Worm (Caenorhabditis elegans) whole organism, young adult: Measurements from ENCODE around the gene F16B12.1.

ENCODE experiments used
- B0261.1 ChIP-seq: sonication (generic microtip); optimal IDR thresholded peaks from 2 replicates; lab custom pipeline; 2016; ENCODE audit warnings: mild to moderate bottlenecking, missing genetic modification characterization, moderate library complexity, missing compliant biosample characterization
- F22D6.2 ChIP-seq: sonication (generic microtip); optimal IDR thresholded peaks from 2 replicates; lab custom pipeline; 2016; ENCODE audit warnings: mild to moderate bottlenecking, missing genetic modification characterization, missing compliant biosample characterization
- F33H1.4 ChIP-seq: fragments of 200-800 bp; sonication (Bioruptor generic); IDR thresholded peaks from 2 replicates; pipeline ENCODE4 v1.3.6; 2022; ENCODE audit warnings: missing genetic modification reagents, missing genetic modification characterization, missing compliant biosample characterization
- F57A8.1 ChIP-seq: fragments of 200-800 bp; sonication (Bioruptor generic); optimal IDR thresholded peaks from 2 replicates; lab custom pipeline; 2018; ENCODE audit warnings: mild to moderate bottlenecking, missing genetic modification characterization, moderate library complexity, missing compliant biosample characterization
- F57C9.4 ChIP-seq: sonication (generic microtip); optimal IDR thresholded peaks from 2 replicates; lab custom pipeline; 2017; ENCODE audit warnings: mild to moderate bottlenecking, missing genetic modification characterization, missing compliant biosample characterization
- K11D2.4 ChIP-seq: fragments of 200-800 bp; sonication (Bioruptor generic); IDR thresholded peaks from 2 replicates; pipeline ENCODE4 v1.3.6; 2022; ENCODE audit warnings: missing genetic modification reagents, missing genetic modification characterization, missing compliant biosample characterization
- K12H6.12 ChIP-seq: fragments of 200-800 bp; sonication (Bioruptor generic); optimal IDR thresholded peaks from 2 replicates; lab custom pipeline; 2018; ENCODE audit warnings: mild to moderate bottlenecking, missing genetic modification characterization, missing compliant biosample characterization
- Y53G8AR.9 ChIP-seq: fragments of 200-800 bp; sonication (Bioruptor generic); conservative IDR thresholded peaks from 2 replicates; pipeline ENCODE4 v1.3.6; 2022; ENCODE audit warnings: missing genetic modification reagents, missing genetic modification characterization, missing compliant biosample characterization
- Y56A3A.18 ChIP-seq: fragments of 200-800 bp; sonication (Bioruptor generic); IDR thresholded peaks from 2 replicates; pipeline ENCODE4 v1.3.6; 2022; ENCODE audit warnings: missing genetic modification reagents, missing genetic modification characterization, missing compliant biosample characterization
- Y67H2A.10 ChIP-seq: fragments of 200-800 bp; sonication (Bioruptor generic); conservative IDR thresholded peaks from 2 replicates; pipeline ENCODE4 v1.3.6; 2022; ENCODE audit warnings: missing genetic modification reagents, missing genetic modification characterization, missing compliant biosample characterization
- ZK185.1 ChIP-seq: sonication (generic microtip); optimal IDR thresholded peaks from 2 replicates; lab custom pipeline; 2016; ENCODE audit warnings: mild to moderate bottlenecking, missing genetic modification characterization, missing compliant biosample characterization; ENCODE audit not compliant: poor library complexity, severe bottlenecking
- atf-7 ChIP-seq: sonication (generic microtip); optimal IDR thresholded peaks from 2 replicates; lab custom pipeline; 2017; ENCODE audit warnings: mild to moderate bottlenecking, missing genetic modification characterization, missing compliant biosample characterization
- athp-1 ChIP-seq: sonication (generic microtip); optimal IDR thresholded peaks from 2 replicates; lab custom pipeline; 2017; ENCODE audit warnings: mild to moderate bottlenecking, missing genetic modification characterization, missing compliant biosample characterization
- attf-3 ChIP-seq: fragments of 200-800 bp; sonication (Bioruptor generic); conservative IDR thresholded peaks from 2 replicates; pipeline ENCODE4 v1.3.6; 2022; ENCODE audit warnings: missing genetic modification reagents, missing genetic modification characterization, missing compliant biosample characterization
- attf-5 ChIP-seq: fragments of 200-800 bp; sonication (Bioruptor generic); optimal IDR thresholded peaks from 2 replicates; lab custom pipeline; 2018; ENCODE audit warnings: mild to moderate bottlenecking, missing genetic modification characterization, missing compliant biosample characterization
- bed-2 ChIP-seq: fragments of 200-800 bp; sonication (Bioruptor generic); IDR thresholded peaks from 2 replicates; pipeline ENCODE4 v1.3.6; 2022; ENCODE audit warnings: missing genetic modification reagents, missing genetic modification characterization, missing compliant biosample characterization
- ccch-3 ChIP-seq: fragments of 200-800 bp; sonication (Bioruptor generic); optimal IDR thresholded peaks from 2 replicates; lab custom pipeline; 2018; ENCODE audit warnings: mild to moderate bottlenecking, missing genetic modification characterization, missing compliant biosample characterization
- cebp-1 ChIP-seq, 2 experiments: fragments of 200-800 bp in 1 of 2; sonication (Bioruptor generic) in 1 of 2; sonication (generic microtip) in 1 of 2; IDR thresholded peaks in 1 of 2; optimal IDR thresholded peaks in 1 of 2; 2 replicates each; pipeline versions ENCODE4 v1.3.6 to Lab custom; 2017 to 2022; ENCODE audit warnings: missing compliant biosample characterization in 2 of 2, missing genetic modification characterization in 2 of 2, mild to moderate bottlenecking in 1 of 2, missing genetic modification reagents in 1 of 2, moderate library complexity in 1 of 2
- ceh-58 ChIP-seq: fragments of 200-800 bp; sonication (Bioruptor generic); IDR thresholded peaks from 2 replicates; pipeline ENCODE4 v1.3.6; 2022; ENCODE audit warnings: missing genetic modification characterization, missing compliant biosample characterization
- ceh-91 ChIP-seq: fragments of 200-800 bp; sonication (Bioruptor generic); IDR thresholded peaks from 2 replicates; pipeline ENCODE4 v1.3.6; 2022; ENCODE audit warnings: missing genetic modification reagents, missing genetic modification characterization, missing compliant biosample characterization
- efl-1 ChIP-seq: fragments of 150-350 bp; optimal IDR thresholded peaks from 2 replicates; lab custom pipeline; 2014; ENCODE audit warnings: missing biosample characterization, missing genetic modification reagents, missing genetic modification characterization
- egl-44 ChIP-seq: fragments of 200-800 bp; sonication (Bioruptor generic); IDR thresholded peaks from 2 replicates; pipeline ENCODE4 v1.3.6; 2022; ENCODE audit warnings: missing genetic modification reagents, missing genetic modification characterization, missing compliant biosample characterization
- egrh-3 ChIP-seq: fragments of 200-800 bp; sonication (Bioruptor generic); IDR thresholded peaks from 2 replicates; pipeline ENCODE4 v1.3.6; 2022; ENCODE audit warnings: missing genetic modification reagents, missing genetic modification characterization, missing compliant biosample characterization
- ekl-4 ChIP-seq: fragments of 200-800 bp; sonication (Bioruptor generic); IDR thresholded peaks from 2 replicates; pipeline ENCODE4 v1.3.6; 2022; ENCODE audit warnings: missing genetic modification reagents, missing genetic modification characterization, missing compliant biosample characterization
- ets-4 ChIP-seq: fragments of 200-800 bp; sonication (Bioruptor generic); optimal IDR thresholded peaks from 2 replicates; lab custom pipeline; 2018; ENCODE audit warnings: mild to moderate bottlenecking, missing genetic modification characterization, missing compliant biosample characterization
- fkh-3 ChIP-seq: sonication (generic microtip); optimal IDR thresholded peaks from 2 replicates; lab custom pipeline; 2016; ENCODE audit warnings: mild to moderate bottlenecking, missing genetic modification characterization, missing compliant biosample characterization
- gei-17 ChIP-seq: fragments of 200-800 bp; sonication (Bioruptor generic); optimal IDR thresholded peaks from 2 replicates; lab custom pipeline; 2018; ENCODE audit warnings: mild to moderate bottlenecking, missing genetic modification characterization, missing compliant biosample characterization
- hlh-12 ChIP-seq: sonication (generic microtip); optimal IDR thresholded peaks from 2 replicates; lab custom pipeline; 2016; ENCODE audit warnings: missing genetic modification characterization, missing compliant biosample characterization
- hmg-20 ChIP-seq: fragments of 200-800 bp; sonication (Bioruptor generic); IDR thresholded peaks from 2 replicates; pipeline ENCODE4 v1.3.6; 2022; ENCODE audit warnings: missing genetic modification reagents, missing genetic modification characterization, missing compliant biosample characterization
- hsf-1 ChIP-seq: fragments of 200-800 bp; sonication (Bioruptor generic); IDR thresholded peaks from 2 replicates; pipeline ENCODE4 v1.3.6; 2022; ENCODE audit warnings: missing genetic modification reagents, missing genetic modification characterization, missing compliant biosample characterization
- let-526 ChIP-seq: fragments of 200-800 bp; sonication (Bioruptor generic); IDR thresholded peaks from 2 replicates; pipeline ENCODE4 v1.3.6; 2022; ENCODE audit warnings: missing genetic modification reagents, missing genetic modification characterization, missing compliant biosample characterization
- lin-26 ChIP-seq: fragments of 200-800 bp; sonication (Bioruptor generic); IDR thresholded peaks from 2 replicates; pipeline ENCODE4 v1.3.6; 2022; ENCODE audit warnings: missing genetic modification reagents, missing genetic modification characterization, missing compliant biosample characterization
- madf-10 ChIP-seq: sonication (generic microtip); optimal IDR thresholded peaks from 2 replicates; lab custom pipeline; 2016; ENCODE audit warnings: mild to moderate bottlenecking, missing genetic modification characterization, missing compliant biosample characterization
- madf-8 ChIP-seq: fragments of 200-800 bp; sonication (Bioruptor generic); conservative IDR thresholded peaks from 2 replicates; pipeline ENCODE4 v1.3.6; 2022; ENCODE audit warnings: missing genetic modification reagents, missing genetic modification characterization, missing compliant biosample characterization
- mel-28 ChIP-seq: sonication (generic microtip); optimal IDR thresholded peaks from 2 replicates; lab custom pipeline; 2016; ENCODE audit warnings: borderline replicate concordance, mild to moderate bottlenecking, missing genetic modification characterization, missing compliant biosample characterization
- mes-4 ChIP-seq: sonication (generic microtip); optimal IDR thresholded peaks from 2 replicates; lab custom pipeline; 2016; ENCODE audit warnings: missing genotype, missing genetic modification characterization, missing compliant biosample characterization
- mxl-1 ChIP-seq: sonication (generic microtip); optimal IDR thresholded peaks from 2 replicates; lab custom pipeline; 2016; ENCODE audit warnings: missing genetic modification characterization, missing compliant biosample characterization
- nhr-120 ChIP-seq: fragments of 200-800 bp; sonication (Bioruptor generic); IDR thresholded peaks from 2 replicates; pipeline ENCODE4 v1.3.6; 2022; ENCODE audit warnings: missing genetic modification characterization, missing compliant biosample characterization
- nhr-90 ChIP-seq: sonication (generic microtip); optimal IDR thresholded peaks from 2 replicates; lab custom pipeline; 2016; ENCODE audit warnings: missing genotype, mild to moderate bottlenecking, missing genetic modification characterization, missing compliant biosample characterization
- rec-8 ChIP-seq, 2 experiments: sonication (generic microtip); optimal IDR thresholded peaks; 2 replicates each; lab custom pipeline; 2016; ENCODE audit warnings: mild to moderate bottlenecking in 2 of 2, missing genetic modification characterization in 2 of 2, missing genetic modification reagents in 2 of 2, missing genotype in 2 of 2, missing biosample characterization in 1 of 2, missing compliant biosample characterization in 1 of 2, moderate library complexity in 1 of 2
- rpc-1 ChIP-seq, 2 experiments: fragments of 150-350 bp in 1 of 2; sonication (generic microtip) in 1 of 2; optimal IDR thresholded peaks; 2 replicates each; lab custom pipeline; 2014 to 2018; ENCODE audit warnings: missing biosample characterization in 1 of 2, missing genetic modification characterization in 1 of 2, missing genetic modification reagents in 1 of 2, missing genotype in 1 of 2
- snpc-1.3 ChIP-seq: sonication (generic microtip); optimal IDR thresholded peaks from 2 replicates; lab custom pipeline; 2017; ENCODE audit warnings: missing genetic modification characterization, mild to moderate bottlenecking, missing compliant biosample characterization, antibody characterized with exemption, moderate library complexity, missing genotype, missing genetic modification reagents; ENCODE audit not compliant: insufficient read depth
- tbp1 ChIP-seq: fragments of 200-800 bp; sonication (Bioruptor generic); optimal IDR thresholded peaks from 2 replicates; lab custom pipeline; 2018; ENCODE audit warnings: mild to moderate bottlenecking, missing genetic modification characterization, missing compliant biosample characterization
- unc-130 ChIP-seq: sonication (generic microtip); optimal IDR thresholded peaks from 2 replicates; lab custom pipeline; 2016; ENCODE audit warnings: missing genetic modification reagents, missing genetic modification characterization, missing compliant biosample characterization
- xnd-1 ChIP-seq: sonication (generic microtip); optimal IDR thresholded peaks from 2 replicates; lab custom pipeline; 2016; ENCODE audit warnings: missing genotype, missing genetic modification reagents, missing genetic modification characterization, missing compliant biosample characterization
- zfh-2 ChIP-seq: fragments of 200-800 bp; sonication (Bioruptor generic); conservative IDR thresholded peaks from 2 replicates; pipeline ENCODE4 v1.3.6; 2022; ENCODE audit warnings: missing genetic modification reagents, missing genetic modification characterization, missing compliant biosample characterization
- ztf-22 ChIP-seq: fragments of 200-800 bp; sonication (Bioruptor generic); optimal IDR thresholded peaks from 2 replicates; lab custom pipeline; 2018; ENCODE audit warnings: mild to moderate bottlenecking, missing genetic modification characterization, moderate library complexity, missing compliant biosample characterization
- ztf-28 ChIP-seq: fragments of 200-800 bp; sonication (Bioruptor generic); IDR thresholded peaks from 2 replicates; pipeline ENCODE4 v1.3.6; 2022; ENCODE audit warnings: missing genetic modification reagents, missing genetic modification characterization, missing compliant biosample characterization

F16B12.1 gene

DNA sequence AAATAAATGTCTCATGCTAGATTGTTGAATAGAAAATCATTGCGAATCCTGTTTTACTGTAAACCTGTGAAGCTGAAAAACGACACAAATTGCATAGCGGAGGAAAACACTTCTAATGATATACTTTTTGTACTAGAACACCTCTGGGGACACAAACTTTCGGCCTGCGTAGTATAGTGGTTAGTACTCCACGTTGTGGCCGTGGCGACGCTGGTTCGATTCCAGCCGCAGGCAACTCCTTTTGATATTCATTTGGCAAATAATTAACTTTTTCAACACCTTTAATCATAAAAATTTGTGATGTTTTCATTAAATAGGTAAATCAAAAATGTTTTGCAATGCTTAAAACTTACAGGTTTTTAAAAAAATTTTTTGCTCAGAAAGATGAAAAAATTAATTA lies 49.6 kb downstream of the F16B12.1 start (continued):
- no peak for TF ChIP-seq mel-28 (tag; lab: Kevin White, UChicago)
- TF ChIP-seq hmg-20 (GFP tag; lab: Robert Waterston, UW) = 0 out of 2 replicates have a peak, but pooled peaks have one; percentile 12
- peak in 1 of 2 experiments; percentile 0 for TF ChIP-seq rec-8 (tag; optimal IDR thresholded peaks at IDR 0.05; lab: Kevin White, UChicago)
- no peak for TF ChIP-seq ztf-22 (GFP tag; lab: Kevin White, UChicago)
- no peak for TF ChIP-seq efl-1
- no peak for TF ChIP-seq K12H6.12 (tag; lab: Kevin White, UChicago)
- peak; percentile 69 for TF ChIP-seq B0261.1 (tag; lab: Kevin White, UChicago)
- TF ChIP-seq ceh-91 = no peak
- TF ChIP-seq mes-4 (tag; lab: Kevin White, UChicago) = no peak
- TF ChIP-seq ceh-58 = no peak
- TF ChIP-seq cebp-1 (GFP tag; IDR thresholded peaks at IDR 0.05; lab: Robert Waterston, UW) = no peak
- TF ChIP-seq cebp-1 (tag; optimal IDR thresholded peaks at IDR 0.05; lab: Kevin White, UChicago) = no peak
- TF ChIP-seq ZK185.1 (tag; lab: Kevin White, UChicago) = no peak
- no peak for TF ChIP-seq ets-4 (GFP tag; lab: Kevin White, UChicago)
- no peak for TF ChIP-seq zfh-2 (GFP tag; lab: Robert Waterston, UW)
- no peak for TF ChIP-seq let-526 (GFP tag; lab: Robert Waterston, UW)
- TF ChIP-seq xnd-1 (tag; lab: Kevin White, UChicago) = no peak
- no peak for TF ChIP-seq ccch-3 (GFP tag; lab: Kevin White, UChicago)
- no peak for TF ChIP-seq atf-7 (tag; lab: Kevin White, UChicago)
- no peak for TF ChIP-seq nhr-90 (tag; lab: Kevin White, UChicago)
- no peak for TF ChIP-seq egrh-3 (GFP tag; lab: Robert Waterston, UW)
- peak; percentile 81 for TF ChIP-seq rpc-1 (optimal IDR thresholded peaks at IDR 0.05; lab: Kevin White, UChicago)
- TF ChIP-seq rpc-1 (tag; optimal IDR thresholded peaks at IDR 0.05; lab: Kevin White, UChicago) = peak; percentile 76
- no peak for TF ChIP-seq egl-44
- no peak for TF ChIP-seq hsf-1 (GFP tag; lab: Robert Waterston, UW)
- TF ChIP-seq K11D2.4 (GFP tag; lab: Robert Waterston, UW) = no peak
- no peak for TF ChIP-seq fkh-3 (tag; lab: Kevin White, UChicago)
- no peak for TF ChIP-seq snpc-1.3 (tag; lab: Kevin White, UChicago)
- TF ChIP-seq Y56A3A.18 = 0 out of 2 replicates have a peak, but pooled peaks have one; percentile 64
- no peak for TF ChIP-seq nhr-120
- TF ChIP-seq mxl-1 (tag; lab: Kevin White, UChicago) = no peak
- TF ChIP-seq unc-130 = no peak
- TF ChIP-seq F22D6.2 (tag; lab: Kevin White, UChicago) = no peak
- TF ChIP-seq hlh-12 (tag; lab: Kevin White, UChicago) = no peak
- no peak for TF ChIP-seq madf-10
- no peak for TF ChIP-seq attf-5 (GFP tag; lab: Kevin White, UChicago)
- TF ChIP-seq bed-2 (GFP tag; lab: Robert Waterston, UW) = no peak
- no peak for TF ChIP-seq madf-8 (GFP tag; lab: Robert Waterston, UW)
- TF ChIP-seq ekl-4 = no peak
- peak; percentile 81 for TF ChIP-seq lin-26 (GFP tag; lab: Robert Waterston, UW)
- no peak for TF ChIP-seq Y53G8AR.9 (GFP tag; lab: Robert Waterston, UW)
- TF ChIP-seq athp-1 = no peak
- 0 out of 2 replicates have a peak, but pooled peaks have one; percentile 44 for TF ChIP-seq ztf-28 (GFP tag; lab: Robert Waterston, UW)
- peak; percentile 92 for TF ChIP-seq tbp1
- TF ChIP-seq F33H1.4 (GFP tag; lab: Robert Waterston, UW) = no peak
- TF ChIP-seq Y67H2A.10 (GFP tag; lab: Robert Waterston, UW) = no peak
- no peak for TF ChIP-seq gei-17
- no peak for TF ChIP-seq F57A8.1 (GFP tag; lab: Kevin White, UChicago)
- no peak for TF ChIP-seq F57C9.4 (tag; lab: Kevin White, UChicago)
- TF ChIP-seq attf-3 = no peak
